Worm (Caenorhabditis elegans) whole organism, young adult: ENCODE data around the gene nhr-32.

Source experiments
- B0336.3 ChIP-seq: fragments of 200-800 bp; sonication (Bioruptor generic); IDR thresholded peaks from 2 replicates; pipeline ENCODE4 v1.3.6; 2022; ENCODE audit warnings: missing genetic modification characterization, missing compliant biosample characterization
- D2030.7 ChIP-seq: fragments of 200-800 bp; sonication (Bioruptor generic); IDR thresholded peaks from 2 replicates; pipeline ENCODE4 v1.3.6; 2022; ENCODE audit warnings: missing genetic modification reagents, missing genetic modification characterization, missing compliant biosample characterization
- F39B2.1 ChIP-seq: fragments of 200-800 bp; sonication (Bioruptor generic); IDR thresholded peaks from 2 replicates; pipeline ENCODE4 v1.3.6; 2022; ENCODE audit warnings: missing genetic modification reagents, missing genetic modification characterization, missing compliant biosample characterization
- F49E8.2 ChIP-seq: sonication (generic microtip); optimal IDR thresholded peaks from 3 replicates; lab custom pipeline; 2017; ENCODE audit warnings: missing genetic modification characterization, mild to moderate bottlenecking, missing compliant biosample characterization, antibody characterized with exemption, moderate library complexity; ENCODE audit not compliant: insufficient read depth
- F57A8.1 ChIP-seq: fragments of 200-800 bp; sonication (Bioruptor generic); optimal IDR thresholded peaks from 2 replicates; lab custom pipeline; 2018; ENCODE audit warnings: mild to moderate bottlenecking, missing genetic modification characterization, moderate library complexity, missing compliant biosample characterization
- Y79H2A.3 ChIP-seq: fragments of 200-800 bp; sonication (Bioruptor generic); conservative IDR thresholded peaks from 2 replicates; pipeline ENCODE4 v1.3.6; 2022; ENCODE audit warnings: missing genetic modification reagents, missing genetic modification characterization, missing compliant biosample characterization
- akir-1 ChIP-seq: fragments of 200-800 bp; sonication (Bioruptor generic); optimal IDR thresholded peaks from 2 replicates; lab custom pipeline; 2018; ENCODE audit warnings: mild to moderate bottlenecking, missing genetic modification characterization, moderate library complexity, missing compliant biosample characterization
- attf-3 ChIP-seq: fragments of 200-800 bp; sonication (Bioruptor generic); conservative IDR thresholded peaks from 2 replicates; pipeline ENCODE4 v1.3.6; 2022; ENCODE audit warnings: missing genetic modification reagents, missing genetic modification characterization, missing compliant biosample characterization
- attf-5 ChIP-seq: fragments of 200-800 bp; sonication (Bioruptor generic); optimal IDR thresholded peaks from 2 replicates; lab custom pipeline; 2018; ENCODE audit warnings: mild to moderate bottlenecking, missing genetic modification characterization, missing compliant biosample characterization
- chd-7 ChIP-seq: sonication (generic microtip); optimal IDR thresholded peaks from 2 replicates; lab custom pipeline; 2016; ENCODE audit warnings: mild to moderate bottlenecking, missing genetic modification characterization, moderate library complexity, missing compliant biosample characterization
- dpff-1 ChIP-seq: sonication (generic microtip); optimal IDR thresholded peaks from 2 replicates; lab custom pipeline; 2017; ENCODE audit warnings: mild to moderate bottlenecking, missing genetic modification characterization, missing compliant biosample characterization
- efl-1 ChIP-seq: fragments of 150-350 bp; optimal IDR thresholded peaks from 2 replicates; lab custom pipeline; 2014; ENCODE audit warnings: missing biosample characterization, missing genetic modification reagents, missing genetic modification characterization
- egl-44 ChIP-seq: fragments of 200-800 bp; sonication (Bioruptor generic); IDR thresholded peaks from 2 replicates; pipeline ENCODE4 v1.3.6; 2022; ENCODE audit warnings: missing genetic modification reagents, missing genetic modification characterization, missing compliant biosample characterization
- him-1 ChIP-seq: sonication (generic microtip); optimal IDR thresholded peaks from 2 replicates; lab custom pipeline; 2016; ENCODE audit warnings: missing genotype, missing genetic modification reagents, missing genetic modification characterization, missing compliant biosample characterization
- hrde-1 ChIP-seq: sonication (generic microtip); optimal IDR thresholded peaks from 2 replicates; lab custom pipeline; 2016; ENCODE audit warnings: missing genetic modification characterization, mild to moderate bottlenecking, missing compliant biosample characterization, moderate library complexity, missing genotype, missing genetic modification reagents, borderline replicate concordance
- lag-1 ChIP-seq: fragments of 200-800 bp; sonication (Bioruptor generic); IDR thresholded peaks from 2 replicates; pipeline ENCODE4 v1.3.6; 2022; ENCODE audit warnings: missing genetic modification reagents, missing genetic modification characterization, missing compliant biosample characterization
- let-526 ChIP-seq: fragments of 200-800 bp; sonication (Bioruptor generic); IDR thresholded peaks from 2 replicates; pipeline ENCODE4 v1.3.6; 2022; ENCODE audit warnings: missing genetic modification reagents, missing genetic modification characterization, missing compliant biosample characterization
- let-607 ChIP-seq, 2 experiments: fragments of 200-800 bp in 1 of 2; sonication (Bioruptor generic) in 1 of 2; sonication (generic microtip) in 1 of 2; optimal IDR thresholded peaks; 2 replicates each; lab custom pipeline; 2016 to 2018; ENCODE audit warnings: mild to moderate bottlenecking in 2 of 2, missing compliant biosample characterization in 2 of 2, missing genetic modification characterization in 2 of 2, moderate library complexity in 2 of 2, missing genotype in 1 of 2
- lin-54 ChIP-seq: fragments of 200-800 bp; sonication (Bioruptor generic); optimal IDR thresholded peaks from 2 replicates; lab custom pipeline; 2018; ENCODE audit warnings: mild to moderate bottlenecking, missing genetic modification characterization, missing compliant biosample characterization
- lir-1 ChIP-seq: fragments of 200-800 bp; sonication (Bioruptor generic); conservative IDR thresholded peaks from 2 replicates; pipeline ENCODE4 v1.3.6; 2022; ENCODE audit warnings: missing genetic modification reagents, missing genetic modification characterization, missing compliant biosample characterization
- lsy-27 ChIP-seq: sonication (generic microtip); optimal IDR thresholded peaks from 2 replicates; lab custom pipeline; 2017; ENCODE audit warnings: missing genetic modification characterization, mild to moderate bottlenecking, missing compliant biosample characterization, antibody characterized with exemption, missing genotype, borderline replicate concordance; ENCODE audit not compliant: insufficient read depth
- madf-3 ChIP-seq: fragments of 200-800 bp; sonication (Bioruptor generic); IDR thresholded peaks from 2 replicates; pipeline ENCODE4 v1.3.6; 2022; ENCODE audit warnings: missing genetic modification reagents, missing genetic modification characterization, missing compliant biosample characterization
- mcd-1 ChIP-seq: fragments of 200-800 bp; sonication (Bioruptor generic); IDR thresholded peaks from 2 replicates; pipeline ENCODE4 v1.3.6; 2022; ENCODE audit warnings: missing genetic modification reagents, missing genetic modification characterization, missing compliant biosample characterization
- mes-4 ChIP-seq: sonication (generic microtip); optimal IDR thresholded peaks from 2 replicates; lab custom pipeline; 2016; ENCODE audit warnings: missing genotype, missing genetic modification characterization, missing compliant biosample characterization
- mxl-1 ChIP-seq: sonication (generic microtip); optimal IDR thresholded peaks from 2 replicates; lab custom pipeline; 2016; ENCODE audit warnings: missing genetic modification characterization, missing compliant biosample characterization
- nhr-120 ChIP-seq: fragments of 200-800 bp; sonication (Bioruptor generic); IDR thresholded peaks from 2 replicates; pipeline ENCODE4 v1.3.6; 2022; ENCODE audit warnings: missing genetic modification characterization, missing compliant biosample characterization
- nhr-179 ChIP-seq: sonication (generic microtip); optimal IDR thresholded peaks from 2 replicates; lab custom pipeline; 2016; ENCODE audit warnings: mild to moderate bottlenecking, missing genetic modification characterization, missing compliant biosample characterization
- nhr-90 ChIP-seq: sonication (generic microtip); optimal IDR thresholded peaks from 2 replicates; lab custom pipeline; 2016; ENCODE audit warnings: missing genotype, mild to moderate bottlenecking, missing genetic modification characterization, missing compliant biosample characterization
- pbrm-1 ChIP-seq: fragments of 200-800 bp; sonication (Bioruptor generic); IDR thresholded peaks from 2 replicates; pipeline ENCODE4 v1.3.6; 2022; ENCODE audit warnings: missing genetic modification reagents, missing genetic modification characterization, missing compliant biosample characterization
- sdz-38 ChIP-seq: sonication (generic microtip); optimal IDR thresholded peaks from 2 replicates; lab custom pipeline; 2016; ENCODE audit warnings: missing genotype, missing genetic modification characterization, missing compliant biosample characterization
- snpc-1.3 ChIP-seq: sonication (generic microtip); optimal IDR thresholded peaks from 2 replicates; lab custom pipeline; 2017; ENCODE audit warnings: missing genetic modification characterization, mild to moderate bottlenecking, missing compliant biosample characterization, antibody characterized with exemption, moderate library complexity, missing genotype, missing genetic modification reagents; ENCODE audit not compliant: insufficient read depth
- somi-1 ChIP-seq: fragments of 200-800 bp; sonication (Bioruptor generic); optimal IDR thresholded peaks from 2 replicates; lab custom pipeline; 2018; ENCODE audit warnings: mild to moderate bottlenecking, missing genetic modification characterization, missing compliant biosample characterization
- sptf-2 ChIP-seq: fragments of 200-800 bp; sonication (Bioruptor generic); optimal IDR thresholded peaks from 2 replicates; lab custom pipeline; 2018; ENCODE audit warnings: mild to moderate bottlenecking, missing genetic modification characterization, missing compliant biosample characterization
- zfh-2 ChIP-seq: fragments of 200-800 bp; sonication (Bioruptor generic); conservative IDR thresholded peaks from 2 replicates; pipeline ENCODE4 v1.3.6; 2022; ENCODE audit warnings: missing genetic modification reagents, missing genetic modification characterization, missing compliant biosample characterization
- zim-3 ChIP-seq: sonication (generic microtip); optimal IDR thresholded peaks from 2 replicates; lab custom pipeline; 2017; ENCODE audit warnings: mild to moderate bottlenecking, missing genetic modification characterization, moderate library complexity, missing compliant biosample characterization
- ztf-28 ChIP-seq: fragments of 200-800 bp; sonication (Bioruptor generic); IDR thresholded peaks from 2 replicates; pipeline ENCODE4 v1.3.6; 2022; ENCODE audit warnings: missing genetic modification reagents, missing genetic modification characterization, missing compliant biosample characterization

nhr-32 gene

DNA sequence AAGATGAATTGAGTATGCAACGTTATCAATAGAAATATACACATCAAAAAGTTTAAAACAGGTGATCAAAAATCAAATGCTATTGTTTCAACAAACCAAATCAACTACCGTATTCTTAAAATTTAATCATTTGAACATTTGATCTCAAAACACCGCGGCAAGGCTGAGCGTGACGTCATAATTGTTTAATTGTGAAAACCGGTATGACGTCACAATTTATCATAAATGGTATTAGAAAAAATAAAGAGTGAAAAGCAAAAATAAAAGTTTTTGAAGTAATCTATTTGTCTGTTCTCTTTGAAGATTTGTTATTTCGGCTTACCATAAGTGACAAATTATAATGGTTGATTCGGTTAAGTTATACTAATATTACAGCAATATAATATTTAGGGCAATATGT, 24.0 kb upstream of the nhr-32 start (continued):
- no peak for TF ChIP-seq sdz-38 (tag; lab: Kevin White, UChicago)
- no peak for TF ChIP-seq zim-3
- no peak for TF ChIP-seq him-1
- TF ChIP-seq F49E8.2 (tag; lab: Kevin White, UChicago), result no peak
- TF ChIP-seq pbrm-1 (GFP tag; lab: Robert Waterston, UW), result no peak

DNA sequence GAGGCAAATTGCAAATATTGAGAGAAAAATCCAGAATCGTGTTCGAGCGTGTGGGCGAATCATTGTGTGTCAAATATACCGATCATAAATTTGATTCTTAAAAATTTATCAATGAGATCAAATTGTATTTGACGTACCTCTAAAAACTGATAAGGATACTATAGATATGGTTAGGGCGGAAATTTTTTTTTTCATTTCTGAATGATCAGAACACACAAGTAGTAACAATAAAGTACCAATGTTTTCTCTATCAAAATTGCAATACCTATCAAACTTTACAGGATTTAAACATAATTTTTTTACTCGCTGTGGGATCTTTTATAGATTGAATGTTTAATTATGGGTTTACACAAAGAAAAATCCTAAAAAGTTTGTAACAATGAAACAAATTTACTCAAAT, 19.5 kb upstream of the nhr-32 start, which contains the start of gene bgnt-1.5:
bgnt-1.5 (minus strand) TSS at position 101 of the 400 bp plus-strand sequence.
- no peak for TF ChIP-seq mxl-1
- no peak for TF ChIP-seq akir-1 (GFP tag; lab: Kevin White, UChicago)
- TF ChIP-seq sptf-2 (GFP tag; lab: Kevin White, UChicago), result no peak
- TF ChIP-seq egl-44 (GFP tag; lab: Robert Waterston, UW), result no peak

DNA sequence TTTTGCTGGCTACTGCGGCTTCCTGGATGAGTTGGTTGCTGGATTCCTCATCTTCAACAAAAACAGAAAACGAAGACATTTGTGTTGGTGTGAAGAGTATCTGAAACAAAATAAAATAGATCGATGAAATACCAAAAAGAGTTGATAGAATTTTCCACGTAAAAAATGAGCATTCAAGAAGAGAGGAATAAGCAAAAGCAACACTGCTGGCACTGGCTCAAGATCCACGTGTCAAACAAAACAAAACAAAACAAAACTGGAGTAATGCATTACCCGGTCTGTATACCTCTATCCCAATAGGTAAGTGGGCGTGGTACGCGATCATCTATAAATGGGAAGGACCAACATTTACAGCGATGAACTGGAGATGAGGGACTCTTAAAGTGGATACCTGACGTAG, 16.9 kb upstream of the nhr-32 start, which contains the start of gene K08H2.2:
K08H2.2 (minus strand) TSS at position 101 of the 400 bp plus-strand sequence.
- no peak for TF ChIP-seq dpff-1 (tag; lab: Kevin White, UChicago)
- no peak for TF ChIP-seq attf-3 (GFP tag; lab: Robert Waterston, UW)
- TF ChIP-seq hrde-1 (tag; lab: Kevin White, UChicago), result no peak
- TF ChIP-seq F57A8.1 (GFP tag; lab: Kevin White, UChicago), result no peak
- no peak for TF ChIP-seq let-607 (tag; optimal IDR thresholded peaks at IDR 0.05; lab: Kevin White, UChicago)
- TF ChIP-seq somi-1 (GFP tag; lab: Kevin White, UChicago), result no peak
- no peak for TF ChIP-seq nhr-120
- TF ChIP-seq snpc-1.3 (tag; lab: Kevin White, UChicago), result no peak
- TF ChIP-seq, all 124 proteins: peak for 0

DNA sequence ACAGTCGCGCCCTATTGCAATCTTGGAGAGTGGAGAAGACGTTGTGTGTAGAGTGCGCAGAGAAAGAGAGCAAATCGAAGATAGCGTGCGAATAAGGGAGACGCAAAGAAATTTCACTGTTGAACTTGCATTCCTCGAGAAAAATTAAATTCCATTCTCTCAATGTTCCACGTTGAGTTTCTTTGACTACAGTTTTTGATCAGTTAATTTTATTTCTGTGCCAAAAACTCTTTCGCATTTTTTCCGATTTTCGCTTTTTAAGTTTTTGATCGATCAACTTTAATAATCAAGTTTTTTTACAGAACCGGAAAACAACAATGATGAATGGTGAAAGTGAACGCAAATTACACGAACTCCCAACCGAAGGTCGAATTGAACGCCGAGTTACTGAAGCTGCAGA, 14.7 kb upstream of the nhr-32 start, which contains the start of gene K08H2.3:
K08H2.3 (plus strand) TSS at position 301 of the 400 bp plus-strand sequence.
- no peak for TF ChIP-seq nhr-179 (tag; lab: Kevin White, UChicago)
- TF ChIP-seq efl-1, result no peak
- TF ChIP-seq zfh-2 (GFP tag; lab: Robert Waterston, UW), result no peak
- no peak for TF ChIP-seq D2030.7 (GFP tag; lab: Robert Waterston, UW)
- no peak for TF ChIP-seq mcd-1

DNA sequence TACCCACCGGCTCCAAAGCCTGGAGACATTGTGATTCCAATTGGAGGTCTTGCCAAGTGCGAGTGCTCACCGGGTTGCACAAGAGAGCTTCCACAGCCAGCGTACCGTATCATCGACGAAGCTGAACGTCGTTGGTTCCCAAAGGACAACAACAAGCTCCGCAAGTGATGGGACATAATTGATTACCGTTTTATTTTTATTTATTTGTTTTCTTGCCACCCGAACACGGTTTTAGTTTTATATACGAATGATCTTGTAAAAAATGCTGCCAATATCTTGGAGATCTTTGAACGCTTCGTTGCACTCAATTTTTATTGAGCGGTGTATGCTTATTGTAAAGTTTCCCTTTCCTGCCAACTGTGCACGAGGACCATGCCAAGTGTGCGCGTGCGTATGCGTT, 13.6 kb upstream of the nhr-32 start, which contains the start of gene K08H2.4:
K08H2.4 (plus strand) TSS at position 301 of the 400 bp plus-strand sequence.
- TF ChIP-seq hrde-1 (tag; lab: Kevin White, UChicago), result no peak
- TF ChIP-seq F39B2.1 (GFP tag; lab: Robert Waterston, UW), result no peak

DNA sequence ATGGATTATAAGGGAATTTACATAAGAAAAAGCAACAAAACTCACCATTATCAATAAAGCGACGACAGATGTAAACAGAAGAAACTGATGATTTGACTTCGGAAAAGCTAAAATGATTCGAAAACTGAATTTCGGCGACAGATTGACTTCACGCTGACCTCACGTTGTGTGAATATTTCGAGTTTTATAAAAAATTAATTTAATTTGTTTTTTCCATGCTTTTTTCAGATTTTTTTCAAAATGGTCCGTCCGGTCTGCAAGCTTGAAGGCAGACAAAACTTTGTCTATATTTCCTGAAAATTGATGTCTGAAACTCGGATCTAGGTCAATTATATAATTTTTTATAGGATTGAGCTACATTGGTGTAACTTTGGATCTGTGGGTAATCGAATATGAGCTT, 9.5 kb upstream of the nhr-32 start, which contains the start of gene K08H2.5:
K08H2.5 (minus strand) TSS at position 101 of the 400 bp plus-strand sequence.
- no peak for TF ChIP-seq ztf-28
- TF ChIP-seq, all 124 proteins: peak for 0

DNA sequence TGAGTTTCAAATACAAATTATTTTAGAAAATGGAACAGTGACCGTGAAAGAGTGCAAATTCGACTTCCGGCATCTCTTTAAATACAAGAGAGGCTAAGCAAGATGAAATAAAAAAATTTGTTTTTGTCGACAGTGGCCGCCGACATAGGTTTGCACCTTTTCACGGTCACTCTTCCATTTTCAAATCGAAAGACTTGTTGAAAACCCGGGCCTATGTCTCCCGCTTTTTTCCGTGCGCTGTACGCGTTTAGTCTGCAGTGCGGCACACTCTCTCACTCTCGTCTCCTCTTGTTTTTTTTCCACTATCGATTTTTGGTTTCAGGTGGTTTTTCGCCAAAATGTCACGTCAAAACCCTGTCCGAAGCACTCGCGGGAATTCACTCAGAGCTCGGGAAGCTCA, 6.7 kb upstream of the nhr-32 start, which contains the start of gene hpl-1:
hpl-1 (plus strand) TSS at position 301 of the 400 bp plus-strand sequence.
- TF ChIP-seq nhr-90 (tag; lab: Kevin White, UChicago) (no peak), B0336.3 (GFP tag; lab: Robert Waterston, UW) (no peak), madf-3 (GFP tag; lab: Robert Waterston, UW) (no peak), lin-54 (GFP tag; lab: Kevin White, UChicago) (no peak), lag-1 (GFP tag; lab: Robert Waterston, UW) (no peak), dpff-1 (tag; lab: Kevin White, UChicago) (no peak), attf-5 (GFP tag; lab: Kevin White, UChicago) (no peak), mes-4 (no peak), lsy-27 (no peak), Y79H2A.3 (GFP tag; lab: Robert Waterston, UW) (no peak), let-526 (no peak), lir-1 (no peak), chd-7 (tag; lab: Kevin White, UChicago) (no peak), F57A8.1 (GFP tag; lab: Kevin White, UChicago) (no peak), let-607 (tag; optimal IDR thresholded peaks at IDR 0.05; lab: Kevin White, UChicago) (no peak)
